Fruit fly (Drosophila melanogaster) whole organism, embryonic: ENCODE measurements around the gene Eip75B.

Experiments used
- CG10147 ChIP-seq: fragments of 200-800 bp; sonication (Bioruptor generic); optimal IDR thresholded peaks from 2 replicates; lab custom pipeline; 2019; ENCODE audit warnings: missing biosample characterization, mild to moderate bottlenecking, missing genetic modification characterization, moderate library complexity
- CG11093 ChIP-seq: fragments of 200-800 bp; sonication (Bioruptor generic); IDR thresholded peaks from 3 replicates; pipeline ENCODE4 v1.3.6; 2022; ENCODE audit warnings: missing biosample characterization, missing genetic modification characterization
- CG1529 ChIP-seq: fragments of 200-800 bp; sonication (Bioruptor generic); optimal IDR thresholded peaks from 3 replicates; lab custom pipeline; 2018; ENCODE audit warnings: missing biosample characterization, missing genetic modification characterization
- CG15696 ChIP-seq: fragments of 200-800 bp; sonication (Bioruptor generic); optimal IDR thresholded peaks from 2 replicates; lab custom pipeline; 2019; ENCODE audit warnings: missing biosample characterization, mild to moderate bottlenecking, missing genetic modification characterization, moderate library complexity
- CG17802 ChIP-seq: fragments of 200-800 bp; sonication (Bioruptor generic); optimal IDR thresholded peaks from 2 replicates; lab custom pipeline; 2018; ENCODE audit warnings: missing biosample characterization, mild to moderate bottlenecking, missing genetic modification characterization, moderate library complexity
- CG17912 ChIP-seq: fragments of 200-800 bp; sonication (Bioruptor generic); optimal IDR thresholded peaks from 2 replicates; lab custom pipeline; 2018; ENCODE audit warnings: missing biosample characterization, mild to moderate bottlenecking, missing genetic modification characterization
- CG2199 ChIP-seq: fragments of 200-800 bp; sonication (Bioruptor generic); IDR thresholded peaks from 3 replicates; pipeline ENCODE4 v1.3.6; 2022; ENCODE audit warnings: missing biosample characterization, missing genetic modification characterization
- CG30020 ChIP-seq: fragments of 200-800 bp; optimal IDR thresholded peaks from 2 replicates; lab custom pipeline; 2019; ENCODE audit warnings: missing biosample characterization, mild to moderate bottlenecking, missing genetic modification characterization, moderate library complexity
- CG30403 ChIP-seq: fragments of 200-800 bp; sonication (Bioruptor generic); optimal IDR thresholded peaks from 3 replicates; lab custom pipeline; 2016; ENCODE audit warnings: missing biosample characterization, missing genetic modification characterization
- CG31388 ChIP-seq: fragments of 200-800 bp; sonication (Bioruptor generic); optimal IDR thresholded peaks from 2 replicates; lab custom pipeline; 2016; ENCODE audit warnings: missing biosample characterization, missing genetic modification characterization
- CG3838 ChIP-seq: fragments of 200-800 bp; sonication (Bioruptor generic); optimal IDR thresholded peaks from 3 replicates; lab custom pipeline; 2016; ENCODE audit warnings: missing biosample characterization, missing genetic modification characterization
- CG4820 ChIP-seq: fragments of 200-800 bp; sonication (Bioruptor generic); optimal IDR thresholded peaks from 3 replicates; lab custom pipeline; 2016; ENCODE audit warnings: missing biosample characterization, missing genetic modification characterization
- CG6272 ChIP-seq: fragments of 200-800 bp; sonication (Bioruptor generic); IDR thresholded peaks from 2 replicates; pipeline ENCODE4 v1.3.6; 2022; ENCODE audit warnings: missing biosample characterization, missing genetic modification characterization
- CG7839 ChIP-seq: fragments of 200-800 bp; sonication (Bioruptor generic); optimal IDR thresholded peaks from 3 replicates; lab custom pipeline; 2018; ENCODE audit warnings: missing biosample characterization, mild to moderate bottlenecking, missing genetic modification characterization, moderate library complexity
- CG7928 ChIP-seq: fragments of 200-800 bp; sonication (Bioruptor generic); optimal IDR thresholded peaks from 2 replicates; lab custom pipeline; 2017; ENCODE audit warnings: missing biosample characterization, mild to moderate bottlenecking, missing genetic modification characterization
- CG8359 ChIP-seq: fragments of 200-800 bp; sonication (Bioruptor generic); optimal IDR thresholded peaks from 2 replicates; lab custom pipeline; 2017; ENCODE audit warnings: missing biosample characterization, mild to moderate bottlenecking, missing genetic modification characterization, borderline replicate concordance
- Deaf1 ChIP-seq: fragments of 200-800 bp; optimal IDR thresholded peaks from 3 replicates; lab custom pipeline; 2019; ENCODE audit warnings: missing biosample characterization, mild to moderate bottlenecking, missing genetic modification characterization, moderate library complexity
- Dref ChIP-seq: fragments of 200-800 bp; sonication (Bioruptor generic); IDR thresholded peaks from 2 replicates; pipeline ENCODE4 v1.3.6; 2022; ENCODE audit warnings: missing biosample characterization, missing genetic modification characterization
- Drgx ChIP-seq: fragments of 200-800 bp; sonication (Bioruptor generic); IDR thresholded peaks from 2 replicates; pipeline ENCODE4 v1.3.6; 2022; ENCODE audit warnings: missing biosample characterization, missing genetic modification characterization
- Ets65A ChIP-seq: fragments of 200-800 bp; sonication (Bioruptor generic); peaks from one replicate; lab custom pipeline; 2016; ENCODE audit warnings: missing biosample characterization, missing genetic modification characterization
- H15 ChIP-seq: fragments of 200-800 bp; sonication (Bioruptor generic); IDR thresholded peaks from 3 replicates; pipeline ENCODE4 v1.3.6; 2022; ENCODE audit warnings: missing biosample characterization, missing genetic modification characterization
- Hey ChIP-seq: fragments of 200-800 bp; sonication (Bioruptor generic); optimal IDR thresholded peaks from 3 replicates; lab custom pipeline; 2018; ENCODE audit warnings: missing biosample characterization, mild to moderate bottlenecking, missing genetic modification characterization
- Hr39 ChIP-seq: fragments of >200 bp; optimal IDR thresholded peaks from 2 replicates; lab custom pipeline; 2017
- Med ChIP-seq: fragments of 200-800 bp; sonication (Bioruptor generic); peaks from one replicate; lab custom pipeline; 2016; ENCODE audit warnings: missing biosample characterization, missing genetic modification characterization, mild to moderate bottlenecking, inconsistent platforms, moderate library complexity
- Meics ChIP-seq: fragments of 200-800 bp; sonication (Bioruptor generic); optimal IDR thresholded peaks from 2 replicates; lab custom pipeline; 2017; ENCODE audit warnings: missing biosample characterization, mild to moderate bottlenecking, missing genetic modification characterization
- Mrtf ChIP-seq: fragments of 200-800 bp; sonication (Bioruptor generic); IDR thresholded peaks from 3 replicates; pipeline ENCODE4 v1.3.6; 2022; ENCODE audit warnings: missing biosample characterization, missing genetic modification characterization
- Nf-YB ChIP-seq: fragments of 200-800 bp; sonication (Bioruptor generic); optimal IDR thresholded peaks from 3 replicates; lab custom pipeline; 2019; ENCODE audit warnings: missing biosample characterization, mild to moderate bottlenecking, missing genetic modification characterization, moderate library complexity
- Sox102F ChIP-seq: fragments of 200-800 bp; sonication (Bioruptor generic); optimal IDR thresholded peaks from 2 replicates; lab custom pipeline; 2018; ENCODE audit warnings: missing biosample characterization, mild to moderate bottlenecking, missing genetic modification characterization, moderate library complexity
- Stat92E ChIP-seq, 3 experiments: fragments of >200 bp in 2 of 3; fragments of 200-800 bp in 1 of 3; sonication (Bioruptor generic) in 1 of 3; optimal IDR thresholded peaks; 2 replicates each; lab custom pipeline; 2017 to 2019; ENCODE audit warnings: missing biosample characterization in 3 of 3, missing genetic modification characterization in 3 of 3, mild to moderate bottlenecking in 1 of 3, moderate library complexity in 1 of 3
- Trl ChIP-seq, 3 experiments: fragments of >200 bp in 2 of 3; fragments of 200-800 bp in 1 of 3; sonication (Bioruptor generic) in 1 of 3; optimal IDR thresholded peaks; 2 replicates in 1 of 3; 3 replicates in 2 of 3; lab custom pipeline; 2016 to 2017; ENCODE audit warnings: missing biosample characterization in 1 of 3, missing genetic modification characterization in 1 of 3
- ac ChIP-seq: fragments of 200-800 bp; sonication (Bioruptor generic); optimal IDR thresholded peaks from 3 replicates; lab custom pipeline; 2017; ENCODE audit warnings: missing biosample characterization, mild to moderate bottlenecking, missing genetic modification characterization
- amos ChIP-seq: fragments of 200-800 bp; sonication (Bioruptor generic); IDR thresholded peaks from 2 replicates; pipeline ENCODE4 v1.3.6; 2022; ENCODE audit warnings: missing biosample characterization, missing genetic modification characterization; ENCODE audit not compliant: partially characterized antibody
- az2 ChIP-seq: fragments of 200-800 bp; sonication (Bioruptor generic); optimal IDR thresholded peaks from 3 replicates; lab custom pipeline; 2016; ENCODE audit warnings: missing biosample characterization, missing genetic modification characterization
- bowl ChIP-seq: fragments of 200-800 bp; sonication (Bioruptor generic); IDR thresholded peaks from 2 replicates; pipeline ENCODE4 v1.3.6; 2022; ENCODE audit warnings: missing biosample characterization, missing genetic modification characterization
- chif ChIP-seq, 2 experiments: fragments of 200-800 bp; sonication (Bioruptor generic); optimal IDR thresholded peaks; 3 replicates each; lab custom pipeline; 2016; ENCODE audit warnings: missing biosample characterization in 2 of 2, missing genetic modification characterization in 2 of 2
- chinmo ChIP-seq: fragments of 200-800 bp; sonication (Bioruptor generic); IDR thresholded peaks from 4 replicates; pipeline ENCODE4 v1.3.6; 2022; ENCODE audit warnings: missing biosample characterization, missing genetic modification characterization; ENCODE audit not compliant: partially characterized antibody
- cwo ChIP-seq: fragments of 200-800 bp; sonication (Bioruptor generic); optimal IDR thresholded peaks from 3 replicates; lab custom pipeline; 2017; ENCODE audit warnings: missing biosample characterization, missing genetic modification characterization, mild to moderate bottlenecking, moderate library complexity, missing genetic modification reagents
- dimm ChIP-seq: fragments of 200-800 bp; sonication (Bioruptor generic); IDR thresholded peaks from 2 replicates; pipeline ENCODE4 v1.3.6; 2022; ENCODE audit warnings: missing biosample characterization, missing genetic modification characterization
- emc ChIP-seq: fragments of 200-800 bp; sonication (Bioruptor generic); optimal IDR thresholded peaks from 2 replicates; lab custom pipeline; 2016; ENCODE audit warnings: missing biosample characterization, missing genetic modification characterization
- ewg ChIP-seq: fragments of 200-800 bp; sonication (Bioruptor generic); optimal IDR thresholded peaks from 3 replicates; lab custom pipeline; 2017; ENCODE audit warnings: mild to moderate bottlenecking, missing biosample characterization, missing genetic modification reagents, missing genetic modification characterization
- kay ChIP-seq: fragments of 200-800 bp; sonication (Bioruptor generic); optimal IDR thresholded peaks from 2 replicates; lab custom pipeline; 2016; ENCODE audit warnings: missing biosample characterization, missing genetic modification characterization
- lbe ChIP-seq: fragments of 200-800 bp; sonication (Bioruptor generic); optimal IDR thresholded peaks from 2 replicates; lab custom pipeline; 2016; ENCODE audit warnings: missing biosample characterization, mild to moderate bottlenecking, missing genetic modification characterization
- pho ChIP-seq: fragments of 200-800 bp; sonication (Bioruptor generic); optimal IDR thresholded peaks from 2 replicates; lab custom pipeline; 2016; ENCODE audit warnings: missing biosample characterization, missing genetic modification characterization
- phol ChIP-seq: fragments of 200-800 bp; sonication (Bioruptor generic); optimal IDR thresholded peaks from 3 replicates; lab custom pipeline; 2018; ENCODE audit warnings: missing biosample characterization, mild to moderate bottlenecking, missing genetic modification characterization, moderate library complexity
- pum ChIP-seq: fragments of 200-800 bp; sonication (Bioruptor generic); optimal IDR thresholded peaks from 2 replicates; lab custom pipeline; 2016; ENCODE audit warnings: missing biosample characterization, missing genetic modification characterization
- scrt ChIP-seq: fragments of 200-800 bp; sonication (Bioruptor generic); optimal IDR thresholded peaks from 2 replicates; lab custom pipeline; 2018; ENCODE audit warnings: missing biosample characterization, mild to moderate bottlenecking, missing genetic modification characterization, moderate library complexity
- sim ChIP-seq: fragments of 200-800 bp; sonication (Bioruptor generic); IDR thresholded peaks from 2 replicates; pipeline ENCODE4 v1.3.6; 2022; ENCODE audit warnings: missing biosample characterization, missing genetic modification characterization
- so ChIP-seq: fragments of 200-800 bp; sonication (Bioruptor generic); IDR thresholded peaks from 3 replicates; pipeline ENCODE4 v1.3.6; 2022; ENCODE audit warnings: missing biosample characterization, missing genetic modification characterization
- tap ChIP-seq: fragments of 200-800 bp; optimal IDR thresholded peaks from 3 replicates; lab custom pipeline; 2019; ENCODE audit warnings: missing biosample characterization, mild to moderate bottlenecking, missing genetic modification characterization, moderate library complexity
- trem ChIP-seq: fragments of 200-800 bp; optimal IDR thresholded peaks from 3 replicates; lab custom pipeline; 2019; ENCODE audit warnings: missing biosample characterization, mild to moderate bottlenecking, missing genetic modification characterization, moderate library complexity
- tup ChIP-seq: fragments of 200-800 bp; sonication (Bioruptor generic); optimal IDR thresholded peaks from 2 replicates; lab custom pipeline; 2016; ENCODE audit warnings: missing biosample characterization, mild to moderate bottlenecking, missing genetic modification characterization, moderate library complexity
- vnd ChIP-seq: fragments of 200-800 bp; sonication (Bioruptor generic); IDR thresholded peaks from 3 replicates; pipeline ENCODE4 v1.3.6; 2022; ENCODE audit warnings: missing biosample characterization, missing genetic modification characterization; ENCODE audit not compliant: partially characterized antibody

Eip75B gene

dm6 chr3L:17941575-17941974, 122.9 kb downstream of the Eip75B start (continued):
- TF ChIP-seq chif (GFP tag; optimal IDR thresholded peaks at IDR 0.05; lab: Kevin White, UChicago) (no peak), CG2199 (GFP tag; lab: Robert Waterston, UW) (no peak), cwo (GFP tag; lab: Kevin White, UChicago) (peak; percentile 21), Deaf1 (tag; lab: Kevin White, UChicago) (no peak), Hr39 (no peak), CG6272 (GFP tag; lab: Robert Waterston, UW) (no peak), Sox102F (peak; percentile 46), so (GFP tag; lab: Robert Waterston, UW) (no peak), sim (GFP tag; lab: Robert Waterston, UW) (no peak), Hey (tag; lab: Kevin White, UChicago) (no peak), Dref (GFP tag; lab: Robert Waterston, UW) (no peak), ewg (GFP tag; lab: Kevin White, UChicago) (no peak), amos (no peak), Drgx (GFP tag; lab: Robert Waterston, UW) (no peak), CG15696 (tag; lab: Kevin White, UChicago) (no peak), Nf-YB (no peak), CG4820 (GFP tag; lab: Kevin White, UChicago) (no peak), ac (GFP tag; lab: Kevin White, UChicago) (no peak), tup (no peak), pho (no peak), Ets65A (peak; percentile 73), dimm (no peak), bowl (GFP tag; lab: Robert Waterston, UW) (no peak), kay (GFP tag; lab: Kevin White, UChicago) (no peak), Meics (GFP tag; lab: Kevin White, UChicago) (peak; percentile 56), scrt (GFP tag; lab: Kevin White, UChicago) (peak; percentile 37), CG30403 (peak; percentile 39), CG17912 (GFP tag; lab: Kevin White, UChicago) (no peak), emc (no peak), CG3838 (no peak), trem (tag; lab: Kevin White, UChicago) (no peak), pum (GFP tag; lab: Kevin White, UChicago) (no peak), vnd (GFP tag; lab: Robert Waterston, UW) (no peak), phol (tag; lab: Kevin White, UChicago) (peak; percentile 17), lbe (GFP tag; lab: Kevin White, UChicago) (no peak), CG11093 (GFP tag; lab: Robert Waterston, UW) (no peak), tap (tag; lab: Kevin White, UChicago) (no peak), CG17802 (tag; lab: Kevin White, UChicago) (no peak), Trl (optimal IDR thresholded peaks at IDR 0.05; lab: Kevin White, UChicago) (no peak), Trl (GFP tag; optimal IDR thresholded peaks at IDR 0.05; lab: Kevin White, UChicago) (no peak), CG7839 (tag; lab: Kevin White, UChicago) (peak; percentile 59), Med (peak; percentile 79), CG8359 (GFP tag; lab: Kevin White, UChicago) (no peak), H15 (GFP tag; lab: Robert Waterston, UW) (no peak), CG31388 (GFP tag; lab: Kevin White, UChicago) (no peak), CG10147 (GFP tag; lab: Kevin White, UChicago) (no peak), chinmo (GFP tag; lab: Robert Waterston, UW) (no peak), Stat92E (GFP tag; optimal IDR thresholded peaks at IDR 0.05; lab: Kevin White, UChicago) (no peak), CG7928 (GFP tag; lab: Kevin White, UChicago) (no peak), az2 (GFP tag; lab: Kevin White, UChicago) (no peak), CG1529 (no peak), Mrtf (GFP tag; lab: Robert Waterston, UW) (no peak), CG30020 (tag; lab: Kevin White, UChicago) (no peak)
